Fruit fly (Drosophila melanogaster) Kc167 (cell line): Measurements from ENCODE around the gene Hpd.

Experiments
- Myc ChIP-seq: fragments of >200 bp; optimal IDR thresholded peaks from 2 replicates; lab custom pipeline; 2017; ENCODE audit warnings: missing external identifiers
- Sin3A ChIP-seq: fragments of >200 bp; optimal IDR thresholded peaks from 2 replicates; lab custom pipeline; 2018; ENCODE audit warnings: missing external identifiers
- h ChIP-seq: fragments of >200 bp; optimal IDR thresholded peaks from 3 replicates; lab custom pipeline; 2018; ENCODE audit warnings: missing external identifiers
- insv ChIP-seq: fragments of >200 bp; optimal IDR thresholded peaks from 3 replicates; lab custom pipeline; 2018; ENCODE audit warnings: missing external identifiers
- psq ChIP-seq: fragments of >200 bp; optimal IDR thresholded peaks from 2 replicates; lab custom pipeline; 2017; ENCODE audit warnings: missing external identifiers
- ttk ChIP-seq: sonication (Bioruptor generic); optimal IDR thresholded peaks from 2 replicates; lab custom pipeline; 2017; ENCODE audit warnings: missing external identifiers

Gene Hpd

DNA sequence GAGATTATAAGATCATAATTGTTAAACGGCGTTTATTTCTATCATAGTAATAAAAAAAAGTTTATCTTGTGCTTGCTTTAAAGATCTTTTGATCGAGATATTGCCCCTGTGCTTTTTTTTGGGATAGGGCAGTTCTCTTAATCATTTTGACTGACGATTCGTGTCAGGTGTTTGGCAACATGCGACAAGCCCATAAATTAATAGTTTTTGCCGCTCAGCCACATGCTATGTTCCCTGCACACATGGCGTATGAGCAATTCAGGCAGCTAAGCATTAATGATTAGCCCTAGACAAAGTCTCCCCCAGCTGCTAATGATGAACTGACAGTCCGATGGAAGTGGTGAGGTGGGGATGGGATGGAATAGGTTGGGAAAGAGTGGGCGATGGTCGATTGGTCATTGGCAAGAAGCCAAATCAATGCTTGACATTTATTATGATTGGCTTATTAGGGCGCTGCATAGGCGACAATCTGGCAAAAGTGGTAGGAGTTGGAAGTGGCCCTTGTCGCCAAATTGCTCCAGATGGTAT is 1.3 kb upstream of the Hpd start:
- TF ChIP-seq Myc (lab: Kevin White, UChicago) (no peak), Sin3A (no peak), ttk (lab: Kevin White, UChicago) (no peak), insv (lab: Kevin White, UChicago) (no peak), h (no peak), psq (lab: Kevin White, UChicago) (no peak)

DNA sequence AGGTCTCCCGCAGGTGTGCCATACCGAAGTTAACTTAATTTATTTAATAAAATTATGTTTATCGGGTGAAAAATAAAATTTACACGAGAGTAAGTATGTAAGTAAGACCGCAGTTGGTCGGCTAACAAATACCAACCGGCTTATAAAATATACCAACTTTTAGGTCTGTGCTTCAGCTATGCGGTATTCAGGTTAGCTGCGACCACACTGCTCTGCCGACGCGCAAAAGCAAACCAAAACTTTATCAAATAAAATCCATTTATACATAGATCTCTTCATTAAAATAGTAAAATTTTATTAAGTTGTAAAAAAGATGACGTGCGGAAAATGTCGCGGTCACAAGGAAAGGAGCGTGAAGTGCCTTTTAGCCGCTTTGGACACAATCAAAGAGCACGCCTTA is 3.6 kb downstream of the Hpd start, which contains the start of the genes mRpL15 and CtIP:
TSS of gene mRpL15 (minus strand) at position 141 of the 400 bp plus-strand sequence.
TSS of gene CtIP (plus strand) at position 182 of the 400 bp plus-strand sequence.
- no peak for TF ChIP-seq psq (lab: Kevin White, UChicago)
- TF ChIP-seq Myc (lab: Kevin White, UChicago), result no peak
- no peak for TF ChIP-seq insv (lab: Kevin White, UChicago)
- no peak for TF ChIP-seq ttk (lab: Kevin White, UChicago)
- no peak for TF ChIP-seq Sin3A
- TF ChIP-seq h, result no peak

dm6 chr3L:20432297-20432696 is 7.4 kb downstream of the Hpd start, which contains the start of the genes Las and Psn:
Gene Las, minus strand, starts transcription at chr3L:20432361.
Gene Psn, plus strand, starts transcription at chr3L:20432468.
- no peak for TF ChIP-seq Sin3A
- no peak for TF ChIP-seq psq (lab: Kevin White, UChicago)
- TF ChIP-seq Myc (lab: Kevin White, UChicago), result no peak
- no peak for TF ChIP-seq ttk (lab: Kevin White, UChicago)
- TF ChIP-seq h, result no peak
- no peak for TF ChIP-seq insv (lab: Kevin White, UChicago)

DNA sequence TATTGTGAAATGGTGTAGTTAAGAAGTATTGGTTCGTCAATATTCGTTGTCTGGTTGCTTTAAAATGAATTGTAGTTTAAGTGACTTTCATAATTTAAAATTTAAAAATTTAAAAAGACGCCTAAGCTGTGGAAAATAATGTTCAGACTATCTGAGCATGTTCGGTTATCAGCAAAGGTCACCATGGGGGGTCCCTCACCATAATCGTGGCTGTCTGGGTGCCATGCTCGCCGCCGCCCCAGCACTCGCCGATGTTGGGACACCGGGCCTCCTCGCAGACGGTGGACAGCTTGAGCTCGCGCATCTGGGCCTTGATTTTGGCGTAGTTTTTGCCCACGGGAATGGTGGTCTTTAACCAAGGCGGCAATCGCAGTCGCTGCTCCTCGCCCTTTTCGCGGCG is 8.1 kb downstream of the Hpd start:
- TF ChIP-seq Myc (lab: Kevin White, UChicago) (no peak), Sin3A (no peak), ttk (lab: Kevin White, UChicago) (no peak), insv (lab: Kevin White, UChicago) (no peak), psq (lab: Kevin White, UChicago) (no peak), h (no peak)

DNA sequence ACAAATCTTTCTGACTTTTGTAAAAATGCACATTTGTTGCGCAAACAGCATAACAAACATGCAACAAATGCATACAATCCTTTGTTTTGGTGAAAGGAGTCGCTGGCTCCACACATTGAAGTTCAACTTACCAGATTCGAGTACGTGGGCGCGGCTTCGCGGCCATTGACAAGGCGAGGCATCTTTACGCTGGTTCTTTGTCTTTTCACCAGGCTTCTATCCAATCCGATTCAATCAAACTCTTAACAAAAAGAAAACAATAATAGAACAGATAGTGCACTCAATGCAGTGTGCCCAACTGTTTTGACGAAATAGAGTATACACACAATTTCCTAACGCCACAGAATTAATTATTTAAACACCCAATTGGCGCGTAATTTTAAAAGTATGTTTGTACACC is 9.5 kb downstream of the Hpd start, which contains the start of gene CG5262:
TSS of gene CG5262 (minus strand) at position 294 of the 400 bp plus-strand sequence.
- TF ChIP-seq h (no peak), Myc (lab: Kevin White, UChicago) (no peak), insv (lab: Kevin White, UChicago) (no peak), Sin3A (no peak), ttk (lab: Kevin White, UChicago) (no peak), psq (lab: Kevin White, UChicago) (no peak)

- TF ChIP-seq Myc (lab: Kevin White, UChicago) (no peak), psq (lab: Kevin White, UChicago) (no peak), h (no peak), ttk (lab: Kevin White, UChicago) (no peak), Sin3A (no peak), insv (lab: Kevin White, UChicago) (no peak)
Measured at dm6 chr3L:20427449-20427848, 12.2 kb downstream of the Hpd start, which contains the start of gene CG5274. Gene CG5274, minus strand, starts transcription at chr3L:20427666.

DNA sequence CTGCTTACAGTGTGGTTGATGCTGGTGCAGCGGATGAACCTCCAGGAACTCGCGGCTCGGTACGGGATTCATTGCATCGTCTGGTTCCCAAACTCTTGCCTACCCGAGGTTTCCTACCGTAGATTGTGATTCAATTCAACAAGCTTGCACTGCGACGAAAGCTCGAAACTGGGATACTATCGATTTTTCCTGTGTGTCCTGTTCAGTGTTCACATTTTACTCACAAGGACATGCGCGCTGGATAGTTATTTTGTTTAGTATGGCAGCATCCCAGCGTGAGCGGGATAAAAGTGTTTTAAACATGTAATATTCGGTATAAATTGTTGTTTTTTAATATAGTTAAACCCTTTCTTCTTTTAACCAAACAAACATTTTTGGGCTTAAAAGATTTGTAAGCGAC is 13.8 kb downstream of the Hpd start, which contains the start of gene CG5282:
TSS of gene CG5282 (minus strand) at position 184 of the 400 bp plus-strand sequence.
- TF ChIP-seq psq (lab: Kevin White, UChicago) (no peak), Sin3A (no peak)

dm6 chr3L:20413304-20413703 is 26.4 kb downstream of the Hpd start, which contains the start of gene zye:
Gene zye, plus strand, starts transcription at chr3L:20413604.
- no peak for TF ChIP-seq ttk (lab: Kevin White, UChicago)
- TF ChIP-seq insv (lab: Kevin White, UChicago), result no peak
- no peak for TF ChIP-seq psq (lab: Kevin White, UChicago)
- no peak for TF ChIP-seq h
- no peak for TF ChIP-seq Sin3A
- no peak for TF ChIP-seq Myc (lab: Kevin White, UChicago)

- TF ChIP-seq insv (lab: Kevin White, UChicago) (no peak), Sin3A (no peak), Myc (lab: Kevin White, UChicago) (no peak), ttk (lab: Kevin White, UChicago) (no peak)
Measured at dm6 chr3L:20410780-20411179, 28.9 kb downstream of the Hpd start.

- TF ChIP-seq psq (lab: Kevin White, UChicago) (no peak), insv (lab: Kevin White, UChicago) (no peak), ttk (lab: Kevin White, UChicago) (no peak), Sin3A (no peak), h (no peak), Myc (lab: Kevin White, UChicago) (no peak)
Measured at dm6 chr3L:20410345-20410744, 29.3 kb downstream of the Hpd start, which contains the start of gene CG13248. Gene CG13248, minus strand, starts transcription at chr3L:20410566.

- TF ChIP-seq psq (lab: Kevin White, UChicago) (no peak), ttk (lab: Kevin White, UChicago) (no peak), Sin3A (no peak), insv (lab: Kevin White, UChicago) (no peak), Myc (lab: Kevin White, UChicago) (no peak), h (no peak)
Measured at dm6 chr3L:20405971-20406948, 33.4 kb downstream of the Hpd start.
